Worm (Caenorhabditis elegans) whole organism, L2 larva: ENCODE measurements around the gene H02F09.3.

Source experiments
- F13H6.1 ChIP-seq: sonication (generic microtip); optimal IDR thresholded peaks from 2 replicates; lab custom pipeline; 2016; ENCODE audit warnings: missing genetic modification characterization, missing compliant biosample characterization
- R02D3.7 ChIP-seq: fragments of 150-350 bp; optimal IDR thresholded peaks from 2 replicates; lab custom pipeline; 2014; ENCODE audit warnings: missing biosample characterization, missing genetic modification characterization
- ZK546.5 ChIP-seq: sonication (generic microtip); optimal IDR thresholded peaks from 2 replicates; lab custom pipeline; 2017; ENCODE audit warnings: missing biosample characterization, missing genetic modification characterization
- alr-1 ChIP-seq: fragments of 150-350 bp; optimal IDR thresholded peaks from 2 replicates; lab custom pipeline; 2014; ENCODE audit warnings: missing biosample characterization, missing genetic modification characterization
- aly-2 ChIP-seq: fragments of 150-350 bp; optimal IDR thresholded peaks from 2 replicates; lab custom pipeline; 2014; ENCODE audit warnings: missing biosample characterization, missing genetic modification characterization
- blmp-1 ChIP-seq: sonication (generic microtip); optimal IDR thresholded peaks from 2 replicates; lab custom pipeline; 2017; ENCODE audit warnings: missing genetic modification characterization, mild to moderate bottlenecking, missing compliant biosample characterization, antibody characterized with exemption, moderate library complexity; ENCODE audit not compliant: insufficient read depth
- ceh-16 ChIP-seq: fragments of 150-350 bp; optimal IDR thresholded peaks from 2 replicates; lab custom pipeline; 2014; ENCODE audit warnings: missing biosample characterization, missing genetic modification characterization
- crh-2 ChIP-seq: sonication (generic microtip); optimal IDR thresholded peaks from 2 replicates; lab custom pipeline; 2017; ENCODE audit warnings: missing biosample characterization, missing genetic modification characterization
- dmd-4 ChIP-seq: sonication (generic microtip); optimal IDR thresholded peaks from 2 replicates; lab custom pipeline; 2017; ENCODE audit warnings: missing biosample characterization, missing genetic modification characterization
- egl-27 ChIP-seq: sonication (generic microtip); optimal IDR thresholded peaks from 3 replicates; lab custom pipeline; 2017; ENCODE audit warnings: missing biosample characterization, missing genetic modification reagents, missing genetic modification characterization
- elt-1 ChIP-seq: fragments of 150-350 bp; optimal IDR thresholded peaks from 2 replicates; lab custom pipeline; 2014; ENCODE audit warnings: missing biosample characterization, missing genetic modification characterization
- lin-39 ChIP-seq: fragments of 150-350 bp; optimal IDR thresholded peaks from 2 replicates; lab custom pipeline; 2014; ENCODE audit warnings: missing biosample characterization, missing genetic modification reagents, missing genetic modification characterization
- mab-5 ChIP-seq: fragments of 150-350 bp; optimal IDR thresholded peaks from 2 replicates; lab custom pipeline; 2014; ENCODE audit warnings: missing biosample characterization, missing genetic modification characterization
- mbf-1 ChIP-seq: sonication (generic microtip); optimal IDR thresholded peaks from 2 replicates; lab custom pipeline; 2017; ENCODE audit warnings: missing biosample characterization, missing genetic modification characterization
- mdl-1 ChIP-seq, 2 experiments: fragments of 150-350 bp in 1 of 2; sonication (generic microtip) in 1 of 2; optimal IDR thresholded peaks; 2 replicates each; lab custom pipeline; 2017; ENCODE audit warnings: missing biosample characterization in 2 of 2, missing genetic modification characterization in 2 of 2
- nhr-10 ChIP-seq: sonication (generic microtip); optimal IDR thresholded peaks from 2 replicates; lab custom pipeline; 2017; ENCODE audit warnings: missing biosample characterization, missing genetic modification characterization
- nhr-11 ChIP-seq: fragments of 150-350 bp; optimal IDR thresholded peaks from 2 replicates; lab custom pipeline; 2014; ENCODE audit warnings: missing biosample characterization, missing genetic modification characterization
- nhr-12 ChIP-seq: fragments of 150-350 bp; optimal IDR thresholded peaks from 2 replicates; lab custom pipeline; 2014; ENCODE audit warnings: missing biosample characterization, missing genetic modification characterization
- nhr-129 ChIP-seq: fragments of 150-350 bp; optimal IDR thresholded peaks from 2 replicates; lab custom pipeline; 2014; ENCODE audit warnings: missing biosample characterization, missing genetic modification characterization
- nhr-21 ChIP-seq: fragments of 150-350 bp; optimal IDR thresholded peaks from 2 replicates; lab custom pipeline; 2014; ENCODE audit warnings: missing biosample characterization, missing genetic modification characterization
- nhr-23 ChIP-seq: fragments of 150-350 bp; optimal IDR thresholded peaks from 2 replicates; lab custom pipeline; 2014; ENCODE audit warnings: missing biosample characterization, missing genetic modification reagents, missing genetic modification characterization
- nhr-237 ChIP-seq: fragments of 150-350 bp; optimal IDR thresholded peaks from 2 replicates; lab custom pipeline; 2014; ENCODE audit warnings: missing biosample characterization, missing genetic modification characterization
- nhr-25 ChIP-seq: fragments of 150-350 bp; sonication (generic microtip); optimal IDR thresholded peaks from 3 replicates; lab custom pipeline; 2014; ENCODE audit warnings: missing biosample characterization, missing genetic modification characterization
- nhr-6 ChIP-seq: fragments of 150-350 bp; optimal IDR thresholded peaks from 2 replicates; lab custom pipeline; 2014; ENCODE audit warnings: missing biosample characterization, missing genetic modification characterization
- nhr-77 ChIP-seq: fragments of 150-350 bp; optimal IDR thresholded peaks from 2 replicates; lab custom pipeline; 2014; ENCODE audit warnings: missing biosample characterization, missing genetic modification characterization
- peb-1 ChIP-seq: fragments of 150-350 bp; optimal IDR thresholded peaks from 2 replicates; lab custom pipeline; 2014; ENCODE audit warnings: missing biosample characterization, missing genetic modification characterization
- sem-4 ChIP-seq: fragments of 150-350 bp; optimal IDR thresholded peaks from 2 replicates; lab custom pipeline; 2014; ENCODE audit warnings: missing biosample characterization, missing genetic modification reagents, missing genetic modification characterization
- skn-1 ChIP-seq: sonication (generic microtip); optimal IDR thresholded peaks from 2 replicates; lab custom pipeline; 2017; ENCODE audit warnings: missing biosample characterization, missing genetic modification characterization
- sma-9 ChIP-seq, 2 experiments: fragments of 150-350 bp in 1 of 2; sonication (generic microtip) in 1 of 2; optimal IDR thresholded peaks; 2 replicates each; lab custom pipeline; 2014 to 2016; ENCODE audit warnings: missing genetic modification characterization in 2 of 2, mild to moderate bottlenecking in 1 of 2, missing biosample characterization in 1 of 2, missing compliant biosample characterization in 1 of 2, missing genetic modification reagents in 1 of 2, moderate library complexity in 1 of 2
- snpc-4 ChIP-seq: fragments of 150-350 bp; optimal IDR thresholded peaks from 2 replicates; lab custom pipeline; 2014; ENCODE audit warnings: missing biosample characterization, missing genetic modification characterization
- unc-39 ChIP-seq: fragments of 150-350 bp; optimal IDR thresholded peaks from 2 replicates; lab custom pipeline; 2014; ENCODE audit warnings: missing biosample characterization, missing genetic modification characterization
- unc-62 ChIP-seq: fragments of 150-350 bp; optimal IDR thresholded peaks from 2 replicates; lab custom pipeline; 2014; ENCODE audit warnings: missing biosample characterization, missing genetic modification reagents, missing genetic modification characterization
- zag-1 ChIP-seq: fragments of 150-350 bp; optimal IDR thresholded peaks from 2 replicates; lab custom pipeline; 2014; ENCODE audit warnings: missing biosample characterization, missing genetic modification characterization
- ztf-11 ChIP-seq: sonication (generic microtip); optimal IDR thresholded peaks from 2 replicates; lab custom pipeline; 2017; ENCODE audit warnings: missing biosample characterization, missing genetic modification characterization

H02F09.3 gene

ce11 chrX:1583980-1584379 lies 15.5 kb downstream of the H02F09.3 start:
- no peak for TF ChIP-seq nhr-129 (tag; lab: Kevin White, UChicago)
- no peak for TF ChIP-seq blmp-1
- TF ChIP-seq nhr-77 (tag; lab: Kevin White, UChicago), result no peak
- TF ChIP-seq ZK546.5 (tag; lab: Kevin White, UChicago), result no peak
- no peak for TF ChIP-seq peb-1 (tag; lab: Kevin White, UChicago)
- no peak for TF ChIP-seq sma-9 (GFP tag; optimal IDR thresholded peaks at IDR 0.05; lab: Kevin White, UChicago)
- TF ChIP-seq sma-9 (tag; optimal IDR thresholded peaks at IDR 0.05; lab: Kevin White, UChicago), result no peak
- TF ChIP-seq F13H6.1 (tag; lab: Kevin White, UChicago), result no peak
- TF ChIP-seq nhr-6 (tag; lab: Kevin White, UChicago), result no peak
- TF ChIP-seq ceh-16, result no peak

- TF ChIP-seq lin-39 (tag; lab: Kevin White, UChicago) (no peak), R02D3.7 (tag; lab: Kevin White, UChicago) (no peak), unc-39 (no peak), nhr-23 (tag; lab: Kevin White, UChicago) (no peak), zag-1 (tag; lab: Kevin White, UChicago) (no peak), elt-1 (tag; lab: Kevin White, UChicago) (no peak), nhr-11 (tag; lab: Kevin White, UChicago) (no peak), ceh-16 (no peak), peb-1 (tag; lab: Kevin White, UChicago) (no peak), ZK546.5 (tag; lab: Kevin White, UChicago) (no peak), sma-9 (GFP tag; optimal IDR thresholded peaks at IDR 0.05; lab: Kevin White, UChicago) (no peak), sma-9 (tag; optimal IDR thresholded peaks at IDR 0.05; lab: Kevin White, UChicago) (no peak), nhr-12 (tag; lab: Kevin White, UChicago) (no peak), nhr-21 (tag; lab: Kevin White, UChicago) (no peak), nhr-25 (tag; lab: Kevin White, UChicago) (no peak), ztf-11 (tag; lab: Kevin White, UChicago) (no peak), mbf-1 (no peak), unc-62 (GFP tag; lab: Kevin White, UChicago) (no peak), mdl-1 (tag; optimal IDR thresholded peaks at IDR 0.05; lab: Kevin White, UChicago) (no peak), aly-2 (tag; lab: Kevin White, UChicago) (no peak), crh-2 (tag; lab: Kevin White, UChicago) (no peak)
These were observed 18.6 kb downstream of the H02F09.3 start for ce11 chrX:1587082-1587481.

- TF ChIP-seq sem-4 (tag; lab: Kevin White, UChicago) (no peak), sma-9 (GFP tag; optimal IDR thresholded peaks at IDR 0.05; lab: Kevin White, UChicago) (no peak), sma-9 (tag; optimal IDR thresholded peaks at IDR 0.05; lab: Kevin White, UChicago) (no peak), nhr-237 (tag; lab: Kevin White, UChicago) (no peak), F13H6.1 (tag; lab: Kevin White, UChicago) (no peak), mdl-1 (tag; optimal IDR thresholded peaks at IDR 0.05; lab: Kevin White, UChicago) (no peak), alr-1 (tag; lab: Kevin White, UChicago) (no peak)
These were observed 20.8 kb downstream of the H02F09.3 start for ce11 chrX:1589114-1589902.

- TF ChIP-seq ZK546.5 (tag; lab: Kevin White, UChicago) (no peak), mab-5 (tag; lab: Kevin White, UChicago) (no peak), nhr-6 (tag; lab: Kevin White, UChicago) (no peak), egl-27 (tag; lab: Kevin White, UChicago) (no peak), mdl-1 (tag; optimal IDR thresholded peaks at IDR 0.05; lab: Kevin White, UChicago) (no peak), nhr-25 (tag; lab: Kevin White, UChicago) (no peak), nhr-10 (no peak), nhr-237 (tag; lab: Kevin White, UChicago) (no peak), elt-1 (tag; lab: Kevin White, UChicago) (no peak), sma-9 (GFP tag; optimal IDR thresholded peaks at IDR 0.05; lab: Kevin White, UChicago) (no peak), sma-9 (tag; optimal IDR thresholded peaks at IDR 0.05; lab: Kevin White, UChicago) (no peak), dmd-4 (tag; lab: Kevin White, UChicago) (no peak), F13H6.1 (tag; lab: Kevin White, UChicago) (no peak), unc-39 (no peak), sem-4 (tag; lab: Kevin White, UChicago) (no peak), aly-2 (tag; lab: Kevin White, UChicago) (no peak), snpc-4 (tag; lab: Kevin White, UChicago) (no peak), skn-1 (no peak)
These were observed 21.5 kb downstream of the H02F09.3 start for ce11 chrX:1589962-1590361.
